Worm (Caenorhabditis elegans) whole organism, mixed stage, embryonic: Measurements from ENCODE around the gene F56C9.10.

Experiments used
- M03D4.4 ChIP-seq: sonication (generic microtip); optimal IDR thresholded peaks from 2 replicates; lab custom pipeline; 2017; ENCODE audit warnings: mild to moderate bottlenecking, missing genetic modification characterization, missing compliant biosample characterization
- bed-3 ChIP-seq: fragments of 200-800 bp; sonication (Bioruptor generic); optimal IDR thresholded peaks from 3 replicates; lab custom pipeline; 2018; ENCODE audit warnings: mild to moderate bottlenecking, missing genetic modification characterization, moderate library complexity, missing compliant biosample characterization
- blmp-1 ChIP-seq: fragments of 150-350 bp; optimal IDR thresholded peaks from 2 replicates; lab custom pipeline; 2014; ENCODE audit warnings: missing biosample characterization, missing genetic modification characterization
- ceh-39 ChIP-seq: fragments of 150-350 bp; optimal IDR thresholded peaks from 2 replicates; lab custom pipeline; 2014; ENCODE audit warnings: missing biosample characterization, missing genetic modification characterization
- ceh-83 ChIP-seq: fragments of 200-800 bp; sonication (Bioruptor generic); optimal IDR thresholded peaks from 2 replicates; lab custom pipeline; 2018; ENCODE audit warnings: mild to moderate bottlenecking, missing genetic modification characterization, missing compliant biosample characterization
- ces-1 ChIP-seq: fragments of 150-350 bp; optimal IDR thresholded peaks from 2 replicates; lab custom pipeline; 2014; ENCODE audit warnings: missing biosample characterization, missing genetic modification reagents, missing genetic modification characterization
- cnd-1 ChIP-seq: fragments of 200-800 bp; sonication (Bioruptor generic); optimal IDR thresholded peaks from 2 replicates; lab custom pipeline; 2018; ENCODE audit warnings: mild to moderate bottlenecking, missing genetic modification characterization, missing compliant biosample characterization
- drap-1 ChIP-seq: fragments of 200-800 bp; sonication (Bioruptor generic); optimal IDR thresholded peaks from 3 replicates; lab custom pipeline; 2018; ENCODE audit warnings: mild to moderate bottlenecking, missing genetic modification characterization, missing compliant biosample characterization
- ham-2 ChIP-seq: fragments of 200-800 bp; sonication (Bioruptor generic); optimal IDR thresholded peaks from 2 replicates; lab custom pipeline; 2018; ENCODE audit warnings: mild to moderate bottlenecking, missing genetic modification characterization, missing compliant biosample characterization
- hlh-1 ChIP-seq: fragments of 150-350 bp; optimal IDR thresholded peaks from 2 replicates; lab custom pipeline; 2014; ENCODE audit warnings: missing biosample characterization, missing genetic modification reagents, missing genetic modification characterization
- lsy-2 ChIP-seq: fragments of 150-350 bp; optimal IDR thresholded peaks from 2 replicates; lab custom pipeline; 2014; ENCODE audit warnings: missing biosample characterization, missing genetic modification characterization
- mep-1 ChIP-seq: fragments of 150-350 bp; optimal IDR thresholded peaks from 2 replicates; lab custom pipeline; 2017; ENCODE audit warnings: missing biosample characterization, missing genetic modification reagents, missing genetic modification characterization, inconsistent platforms
- nhr-12 ChIP-seq: fragments of 150-350 bp; optimal IDR thresholded peaks from 2 replicates; lab custom pipeline; 2014; ENCODE audit warnings: missing biosample characterization, missing genetic modification characterization
- nhr-2 ChIP-seq: fragments of 150-350 bp; optimal IDR thresholded peaks from 2 replicates; lab custom pipeline; 2014; ENCODE audit warnings: missing biosample characterization, missing genetic modification characterization
- nhr-237 ChIP-seq: fragments of 150-350 bp; optimal IDR thresholded peaks from 2 replicates; lab custom pipeline; 2014; ENCODE audit warnings: missing biosample characterization, missing genetic modification characterization
- nhr-28 ChIP-seq: fragments of 150-350 bp; optimal IDR thresholded peaks from 2 replicates; lab custom pipeline; 2014; ENCODE audit warnings: missing biosample characterization, missing genetic modification characterization
- pha-4 ChIP-seq: fragments of 150-350 bp; optimal IDR thresholded peaks from 2 replicates; lab custom pipeline; 2018; ENCODE audit warnings: missing biosample characterization, missing genetic modification reagents, missing genetic modification characterization
- snpc-4 ChIP-seq: fragments of 150-350 bp; optimal IDR thresholded peaks from 2 replicates; lab custom pipeline; 2014; ENCODE audit warnings: missing biosample characterization, missing genetic modification characterization
- sptf-1 ChIP-seq: sonication (generic microtip); optimal IDR thresholded peaks from 2 replicates; lab custom pipeline; 2017; ENCODE audit warnings: mild to moderate bottlenecking, missing genetic modification characterization, moderate library complexity, missing compliant biosample characterization
- unc-39 ChIP-seq: fragments of 150-350 bp; optimal IDR thresholded peaks from 2 replicates; lab custom pipeline; 2014; ENCODE audit warnings: missing biosample characterization, missing genetic modification characterization
- unc-62 ChIP-seq: fragments of 150-350 bp; optimal IDR thresholded peaks from 2 replicates; lab custom pipeline; 2014; ENCODE audit warnings: missing biosample characterization, missing genetic modification reagents, missing genetic modification characterization

F56C9.10 gene

DNA sequence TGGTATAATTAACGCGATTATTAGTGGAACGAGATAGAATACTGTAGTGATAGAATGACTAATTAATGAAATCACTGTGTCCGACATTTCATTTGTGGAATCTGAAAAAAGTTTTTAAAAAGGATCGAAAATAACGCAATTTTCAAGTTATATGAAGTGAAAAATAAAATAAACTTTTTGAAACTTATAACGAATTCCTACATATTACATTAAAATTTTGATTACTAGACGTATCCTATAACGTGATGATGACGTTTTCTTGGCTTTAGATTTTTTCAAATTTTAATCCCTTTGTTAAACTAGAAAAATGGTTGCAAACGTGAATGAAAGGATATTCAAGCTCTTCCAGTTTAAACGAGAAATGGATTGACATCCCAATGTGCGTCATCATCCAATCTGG, 44.7 kb downstream of the F56C9.10 start, which contains the start of gene algn-11:
Gene algn-11 (minus strand): TSS at position 101 of the 400 bp plus-strand sequence.
- TF ChIP-seq pha-4 (tag; lab: Kevin White, UChicago) (no peak), nhr-12 (tag; lab: Kevin White, UChicago) (no peak), nhr-237 (tag; lab: Kevin White, UChicago) (no peak), hlh-1 (tag; lab: Kevin White, UChicago) (no peak)

- no peak for TF ChIP-seq ceh-83 (GFP tag; lab: Kevin White, UChicago)
- TF ChIP-seq nhr-2 (tag; lab: Kevin White, UChicago): no peak
- no peak for TF ChIP-seq bed-3
- no peak for TF ChIP-seq mep-1 (tag; lab: Kevin White, UChicago)
- TF ChIP-seq drap-1: no peak
- TF ChIP-seq sptf-1 (tag; lab: Kevin White, UChicago): no peak
- no peak for TF ChIP-seq lsy-2 (tag; lab: Kevin White, UChicago)
- no peak for TF ChIP-seq ceh-39
- TF ChIP-seq snpc-4 (tag; lab: Kevin White, UChicago): no peak
- TF ChIP-seq nhr-28 (tag; lab: Kevin White, UChicago): no peak
- TF ChIP-seq nhr-237 (tag; lab: Kevin White, UChicago): no peak
- TF ChIP-seq ham-2 (GFP tag; lab: Kevin White, UChicago): no peak
- no peak for TF ChIP-seq unc-62 (GFP tag; lab: Kevin White, UChicago)
- TF ChIP-seq blmp-1 (tag; lab: Kevin White, UChicago): no peak
- no peak for TF ChIP-seq M03D4.4 (tag; lab: Kevin White, UChicago)
- no peak for TF ChIP-seq cnd-1 (tag; lab: Kevin White, UChicago)
These were observed 47.6 kb downstream of the F56C9.10 start, which contains the start of gene ykt-6 for ce11 chrIII:7287503-7287902. ykt-6 (minus strand) TSS chrIII:7287603.

DNA sequence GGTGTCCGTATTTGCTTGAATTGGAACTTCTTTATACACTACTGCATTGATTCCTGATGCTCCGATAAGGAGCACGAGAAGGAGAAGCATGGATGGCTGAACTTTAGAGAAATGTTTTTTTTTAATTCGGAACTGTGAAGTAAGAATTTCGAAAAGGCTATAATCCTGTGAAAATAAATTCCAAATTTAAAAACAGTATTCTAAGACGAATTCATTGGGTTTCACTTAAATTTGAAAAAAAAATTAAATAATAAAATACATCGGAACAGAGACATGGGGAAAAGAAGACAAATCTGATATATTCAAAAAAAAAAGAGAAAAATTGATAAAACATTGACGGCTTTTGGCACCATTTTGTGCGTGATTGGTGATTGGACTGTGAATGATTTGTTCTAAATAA, 49.3 kb downstream of the F56C9.10 start, which contains the start of gene pho-5:
Gene pho-5 (minus strand): TSS at position 101 of the 400 bp plus-strand sequence.
- TF ChIP-seq sptf-1 (tag; lab: Kevin White, UChicago): no peak

ce11 chrIII:7281179-7281578, 53.9 kb downstream of the F56C9.10 start, which contains the start of gene B0361.3:
B0361.3 (plus strand) TSS chrIII:7281462.
- TF ChIP-seq unc-39: no peak
- peak; percentile 45 for TF ChIP-seq lsy-2 (tag; lab: Kevin White, UChicago)
- TF ChIP-seq hlh-1 (tag; lab: Kevin White, UChicago): no peak
- TF ChIP-seq ces-1 (GFP tag; lab: Kevin White, UChicago): peak; percentile 50
